Worm (Caenorhabditis elegans) whole organism, dauer: ENCODE measurements around the gene dpy-11.

Experiments
- unc-62 ChIP-seq: sonication (generic microtip); optimal IDR thresholded peaks from 2 replicates; lab custom pipeline; 2017; ENCODE audit warnings: missing biosample characterization, missing genetic modification reagents, missing genetic modification characterization

The dpy-11 gene

DNA sequence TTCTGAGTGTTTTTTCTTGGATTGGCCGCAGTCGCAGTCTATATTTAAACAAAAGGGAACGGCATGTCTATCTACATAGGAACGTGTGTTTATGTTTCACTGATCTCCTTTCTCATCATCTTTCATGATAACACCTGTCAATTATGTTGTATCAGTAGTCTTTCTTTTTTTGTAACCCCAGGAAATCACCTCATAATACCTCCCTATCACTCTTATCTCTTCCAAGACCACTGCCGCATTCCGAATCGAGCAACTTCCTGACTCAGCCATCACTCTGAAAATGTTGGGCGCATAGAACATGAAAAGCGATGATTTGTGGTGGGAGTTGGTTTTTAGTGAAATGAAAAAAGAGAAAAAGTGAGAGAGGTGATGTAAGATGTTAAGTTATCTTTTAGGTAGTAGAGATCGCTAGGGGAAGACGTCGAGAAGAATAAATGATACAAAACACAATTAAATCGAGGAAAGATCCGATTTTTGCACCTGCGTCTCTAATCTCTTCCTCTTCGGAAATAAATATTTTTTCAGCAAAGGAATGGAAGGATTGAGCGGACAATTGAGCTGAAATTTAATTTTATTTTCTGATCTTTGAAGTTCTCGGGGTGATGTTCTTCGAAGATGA is 7.9 kb upstream of the dpy-11 start:
- no peak for TF ChIP-seq unc-62 (GFP tag; lab: Kevin White, UChicago)

DNA sequence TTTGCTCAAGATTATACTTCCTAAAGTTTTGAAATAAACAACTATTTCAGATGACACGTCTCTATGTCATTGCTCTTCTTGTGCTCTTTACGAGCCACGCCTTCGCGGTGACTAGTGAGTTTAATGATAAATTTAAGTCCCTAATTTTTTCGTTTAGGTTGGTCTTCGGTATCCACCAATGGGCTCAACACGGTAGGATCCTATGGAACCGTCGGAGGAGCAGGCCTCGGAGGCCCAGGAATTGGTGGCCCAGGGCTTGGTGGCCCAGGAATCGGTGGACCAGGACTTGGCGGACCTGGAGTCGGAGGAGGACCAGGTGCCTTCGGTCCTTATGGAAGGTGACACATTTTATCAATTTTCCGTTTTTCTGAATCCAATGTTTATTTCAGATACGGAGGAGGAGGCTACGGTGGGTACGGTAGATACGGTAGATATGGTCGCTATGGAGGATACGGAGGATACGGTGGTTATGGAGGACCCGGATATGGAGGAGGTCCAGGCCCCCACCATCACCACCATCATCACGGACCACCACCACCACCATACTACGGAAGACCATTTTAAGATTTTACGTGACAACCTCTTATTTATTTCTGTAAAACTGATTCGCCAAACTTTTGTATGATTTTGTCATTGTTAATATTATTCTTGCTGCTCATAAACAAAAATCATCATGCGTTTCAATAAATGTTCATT is 5.5 kb upstream of the dpy-11 start, which contains the start of the genes F46E10.2 and F46E10.18:
TSS of gene F46E10.2 (plus strand) at position 51 of the 696 bp plus-strand sequence.
TSS of gene F46E10.18 (plus strand) at position 646 of the 696 bp plus-strand sequence.
- no peak for TF ChIP-seq unc-62 (GFP tag; lab: Kevin White, UChicago)

DNA sequence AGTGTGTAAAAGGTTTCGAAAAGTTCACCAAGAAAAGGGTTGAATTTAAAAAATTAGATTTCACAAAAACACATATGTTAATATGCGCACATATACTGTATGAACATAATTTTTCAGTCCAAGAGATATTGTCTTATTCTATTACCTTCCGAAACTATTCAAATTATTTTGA is 3.1 kb upstream of the dpy-11 start, which contains the start of gene F46E10.3:
TSS of gene F46E10.3 (plus strand) at position 73 of the 172 bp plus-strand sequence.
- TF ChIP-seq unc-62 (GFP tag; lab: Kevin White, UChicago) = no peak

DNA sequence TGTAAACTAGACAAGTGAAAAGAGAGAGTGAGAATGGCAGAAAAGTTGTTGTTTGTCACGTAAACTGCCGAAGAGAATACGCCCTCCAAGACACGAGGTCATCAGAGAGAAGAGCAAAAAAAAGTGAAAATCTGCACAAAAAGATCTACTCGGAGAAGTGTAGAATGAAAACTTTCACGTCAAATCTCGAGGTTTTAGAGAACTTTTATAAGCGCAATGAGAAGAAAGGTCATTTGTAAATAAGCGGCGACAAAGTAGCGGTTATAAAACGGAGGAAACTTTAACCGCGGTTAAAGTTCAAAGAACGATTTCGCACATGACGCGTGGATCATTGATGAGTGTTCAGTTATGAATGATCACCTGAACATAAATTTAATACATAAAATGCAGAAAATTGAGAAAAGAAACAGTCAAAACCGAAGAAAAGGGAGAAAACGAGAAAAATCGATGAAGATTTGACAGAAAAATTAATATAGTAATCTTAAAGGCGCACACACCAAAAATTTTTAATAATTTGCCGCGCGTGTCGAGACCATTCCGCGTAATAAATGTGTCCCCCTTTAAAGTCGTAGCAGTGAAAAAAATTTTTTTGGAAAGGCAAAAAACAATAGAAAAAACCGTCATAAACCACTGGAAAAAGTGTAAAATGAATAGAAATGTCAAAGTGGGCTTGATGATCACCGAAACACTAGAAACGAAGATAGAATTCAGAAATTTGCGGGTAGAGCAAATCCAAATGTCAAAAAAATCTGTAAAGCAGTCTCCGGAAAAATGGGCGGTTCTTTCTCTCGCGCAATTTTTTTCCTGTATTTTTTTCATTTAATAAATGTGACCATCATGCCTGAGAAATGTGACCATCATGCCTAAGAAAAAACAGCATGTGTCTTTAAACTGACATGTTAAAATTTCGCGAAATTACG is 2.5 kb upstream of the dpy-11 start:
- TF ChIP-seq unc-62 (GFP tag; lab: Kevin White, UChicago) = no peak

DNA sequence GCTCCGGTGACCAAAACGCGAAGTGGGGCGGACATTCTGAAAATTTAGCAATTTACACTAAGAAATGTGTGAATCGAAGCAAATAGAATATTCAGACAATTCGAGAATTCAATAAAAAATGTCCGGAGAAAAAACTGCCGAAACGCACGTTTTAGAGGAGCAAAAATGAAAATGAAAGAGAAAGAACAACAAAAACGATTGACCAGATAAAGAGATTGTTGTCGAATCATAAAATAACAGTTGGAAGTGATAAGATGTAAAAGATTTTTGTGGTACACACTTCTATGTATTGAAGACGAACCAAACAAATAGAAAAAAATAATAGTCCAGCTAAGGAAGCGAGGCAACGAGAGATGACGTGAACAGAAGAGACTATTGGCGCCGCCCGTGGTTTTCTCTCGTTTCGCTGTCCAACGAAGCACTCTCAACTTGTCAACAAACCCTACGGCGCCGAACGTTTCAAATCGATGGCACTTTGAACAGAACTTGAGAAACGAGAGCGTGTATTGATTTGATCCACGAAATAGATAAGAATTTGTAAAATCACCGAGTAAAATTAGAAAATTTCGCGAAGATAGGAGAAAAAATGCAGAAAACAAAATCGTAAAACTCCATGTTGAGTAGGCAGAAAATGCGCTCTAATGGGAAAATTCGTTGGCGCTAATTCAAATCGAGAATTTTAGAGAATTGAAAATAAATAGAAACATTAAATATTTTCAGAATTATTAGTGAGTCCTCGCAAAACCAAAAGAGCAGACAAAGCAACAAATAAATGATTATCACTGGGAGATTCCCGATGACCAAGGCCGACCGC is 1.7 kb upstream of the dpy-11 start, which contains the start of gene mdh-1:
TSS of gene mdh-1 (minus strand) at position 36 of the 814 bp plus-strand sequence.
- no peak for TF ChIP-seq unc-62 (GFP tag; lab: Kevin White, UChicago)

DNA sequence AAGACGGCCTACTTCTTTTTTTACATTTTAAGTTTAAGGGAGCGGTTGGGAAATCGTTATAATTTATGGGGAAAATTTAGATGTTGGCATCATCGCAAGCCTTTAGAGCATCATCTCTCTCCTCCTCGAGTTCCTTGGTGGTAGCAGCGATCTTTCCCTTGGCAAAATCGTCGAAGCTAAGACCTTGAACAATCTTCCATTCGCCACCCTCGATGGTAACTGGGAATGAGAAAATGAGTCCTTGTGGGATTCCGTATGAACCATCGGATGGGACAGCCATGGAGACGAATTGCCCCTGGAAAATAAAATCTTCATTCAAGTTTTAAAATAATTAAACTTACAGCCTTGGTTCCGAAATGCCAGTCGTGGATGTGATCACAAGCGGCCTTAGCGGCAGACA is 304 bp upstream of the dpy-11 start:
- TF ChIP-seq unc-62 (GFP tag; lab: Kevin White, UChicago) = no peak

DNA sequence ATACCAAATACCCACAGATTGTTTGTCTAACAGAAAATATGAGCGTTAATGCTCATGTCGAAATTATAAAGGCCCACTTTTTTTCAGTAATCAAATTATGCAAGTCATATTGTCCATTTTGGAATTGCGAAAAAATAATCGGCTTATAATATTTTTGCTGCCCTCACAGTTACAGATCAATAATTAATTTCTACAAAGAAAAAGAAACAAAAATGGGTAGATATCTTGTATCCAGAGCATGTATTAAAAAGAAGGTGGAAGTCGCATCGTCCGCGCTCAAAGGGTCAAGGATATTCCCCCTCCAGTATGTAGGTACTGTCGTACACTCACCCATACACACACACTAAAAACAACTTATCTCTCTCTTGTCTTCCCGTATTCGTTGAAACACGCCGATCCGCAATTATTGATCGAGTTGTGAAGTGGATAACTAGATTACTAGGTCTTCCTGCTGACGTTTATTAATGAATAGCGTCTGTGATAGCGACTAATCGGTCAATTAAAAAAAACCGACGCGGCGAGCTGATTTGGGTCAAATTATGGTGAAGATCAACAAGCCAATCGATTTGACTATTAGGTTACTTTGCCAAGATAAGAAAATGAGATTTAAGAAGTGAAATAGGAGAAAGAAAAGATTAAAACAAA is 1.1 kb downstream of the dpy-11 start:
- no peak for TF ChIP-seq unc-62 (GFP tag; lab: Kevin White, UChicago)

DNA sequence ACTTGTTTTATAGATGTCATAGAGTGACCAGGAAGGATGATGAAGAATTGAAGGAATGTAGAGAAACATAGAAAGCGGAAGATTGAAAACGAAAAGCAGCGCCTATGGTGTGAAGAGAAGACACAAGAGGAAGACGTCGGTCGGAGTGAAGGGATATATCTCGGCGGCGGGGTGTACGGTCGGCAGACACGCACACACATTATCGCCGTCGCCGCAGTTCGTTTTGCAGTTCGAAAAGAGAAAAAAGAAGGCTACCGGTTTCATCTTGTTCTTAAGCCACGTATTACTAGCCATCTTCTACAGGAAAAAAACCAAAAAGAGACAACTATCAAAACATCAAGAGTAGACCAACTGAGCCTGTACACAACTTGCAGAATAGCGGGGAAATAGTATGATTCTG is 1.7 kb downstream of the dpy-11 start:
- no peak for TF ChIP-seq unc-62 (GFP tag; lab: Kevin White, UChicago)

DNA sequence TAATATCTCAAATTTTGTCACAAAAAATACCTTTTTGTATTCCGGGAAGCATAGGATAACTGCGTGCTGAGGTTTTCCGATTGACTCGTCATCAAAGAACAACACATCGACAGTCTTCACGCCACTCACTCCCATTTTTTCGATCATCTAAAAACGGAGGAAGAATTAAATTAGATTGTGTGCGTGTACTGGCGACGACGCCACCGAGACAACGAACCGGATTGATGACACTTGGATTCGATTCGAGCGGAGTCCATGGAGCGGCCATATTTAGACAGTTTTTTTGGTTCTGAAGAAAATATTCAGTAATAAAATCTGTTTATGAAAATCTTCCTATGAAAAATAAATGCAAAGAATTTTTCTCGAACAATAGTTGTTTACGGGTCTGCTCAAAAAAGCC is 3.9 kb downstream of the dpy-11 start, which contains the start of gene ubh-1:
TSS of gene ubh-1 (minus strand) at position 289 of the 400 bp plus-strand sequence.
- TF ChIP-seq unc-62 (GFP tag; lab: Kevin White, UChicago) = no peak

DNA sequence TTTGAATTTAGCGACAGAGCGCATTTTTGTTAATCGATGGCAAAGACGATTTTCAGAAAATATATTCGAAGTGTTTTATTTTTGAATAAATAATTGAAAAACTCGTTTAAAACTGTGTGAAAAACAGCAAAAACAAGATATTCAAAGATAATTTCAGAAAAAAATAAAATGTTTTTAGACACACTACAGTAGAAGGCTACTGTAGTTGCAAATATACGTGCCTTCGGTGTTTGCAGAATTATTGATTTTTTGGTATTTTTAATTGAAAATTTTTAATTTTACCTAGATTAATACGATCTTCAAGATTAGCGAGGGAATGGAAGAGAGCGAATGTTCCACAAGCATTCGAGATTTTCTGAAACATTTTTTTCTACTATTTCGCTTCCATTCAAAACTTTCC is 4.4 kb downstream of the dpy-11 start:
- no peak for TF ChIP-seq unc-62 (GFP tag; lab: Kevin White, UChicago)

DNA sequence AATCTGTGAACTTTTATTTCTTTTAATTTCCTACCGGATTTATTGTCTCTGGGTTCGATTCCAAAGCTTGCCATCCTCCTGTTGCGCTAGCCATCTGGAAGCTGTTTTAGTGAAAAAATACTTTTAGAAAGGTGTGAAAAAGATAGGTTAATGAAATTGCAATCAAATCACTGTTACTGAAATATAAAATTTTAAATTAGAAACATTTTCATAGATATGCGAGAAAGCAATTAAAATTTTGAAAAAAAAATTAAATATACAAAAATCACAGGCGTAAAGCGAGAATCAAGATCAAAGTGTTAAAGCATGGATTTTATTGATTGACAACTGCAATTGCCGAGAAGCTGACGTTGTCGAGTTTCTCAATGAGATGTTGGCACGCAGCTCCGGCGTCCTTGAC is 5.3 kb downstream of the dpy-11 start, which contains the start of gene ubh-2:
TSS of gene ubh-2 (minus strand) at position 101 of the 400 bp plus-strand sequence.
- TF ChIP-seq unc-62 (GFP tag; lab: Kevin White, UChicago) = no peak

DNA sequence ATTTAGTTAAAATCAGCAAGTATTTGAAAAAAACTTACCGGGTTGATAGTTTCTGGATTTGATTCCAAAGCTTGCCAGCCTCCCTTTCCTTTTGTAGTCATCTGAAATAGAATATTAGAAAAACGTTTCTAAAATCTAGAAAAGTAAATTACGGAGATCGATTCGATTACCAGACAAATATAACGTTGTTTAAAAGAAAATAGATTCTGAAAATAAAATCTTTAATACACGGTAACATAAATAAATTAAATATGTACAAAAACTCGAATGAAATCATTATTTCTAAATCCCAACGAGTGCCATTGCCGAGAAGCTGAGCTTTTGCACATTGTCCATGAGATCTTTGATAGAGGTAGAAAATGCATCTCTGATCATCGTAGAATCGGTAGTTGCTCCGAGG is 6.3 kb downstream of the dpy-11 start, which contains the start of gene ubh-3:
TSS of gene ubh-3 (minus strand) at position 101 of the 400 bp plus-strand sequence.
- TF ChIP-seq unc-62 (GFP tag; lab: Kevin White, UChicago) = no peak

DNA sequence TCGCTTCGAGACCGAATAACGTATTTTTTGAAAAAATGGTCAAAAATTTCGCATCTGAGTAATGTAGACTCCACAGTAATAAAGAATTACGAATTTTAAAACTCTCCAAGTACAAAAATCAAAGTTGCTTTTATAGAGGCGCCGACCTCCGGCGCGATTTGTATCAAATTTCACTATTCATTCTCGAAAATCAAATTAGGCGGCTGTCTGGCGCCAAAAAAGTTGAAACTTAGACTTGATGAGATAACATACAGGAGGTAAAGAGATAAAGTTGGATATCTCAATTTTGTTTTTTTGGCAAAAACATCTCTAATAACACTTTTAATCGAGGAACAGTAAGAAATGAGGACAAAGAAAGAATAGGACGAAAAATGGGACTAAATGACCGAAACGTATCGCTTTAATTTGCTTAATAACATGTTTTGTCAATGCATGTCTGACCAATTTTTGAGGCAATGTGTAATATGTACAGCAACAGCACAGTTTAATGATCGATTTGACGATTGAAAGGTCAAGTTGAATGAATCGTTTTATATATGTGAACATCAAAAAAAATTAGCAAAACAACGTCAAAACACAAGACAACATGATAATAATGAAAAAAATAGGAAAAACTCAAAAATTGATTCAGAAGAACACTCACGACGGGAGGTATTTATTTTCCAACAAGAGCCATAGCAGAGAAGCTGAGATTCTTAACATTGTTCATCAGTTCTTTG is 8.6 kb downstream of the dpy-11 start:
- TF ChIP-seq unc-62 (GFP tag; lab: Kevin White, UChicago) = no peak

DNA sequence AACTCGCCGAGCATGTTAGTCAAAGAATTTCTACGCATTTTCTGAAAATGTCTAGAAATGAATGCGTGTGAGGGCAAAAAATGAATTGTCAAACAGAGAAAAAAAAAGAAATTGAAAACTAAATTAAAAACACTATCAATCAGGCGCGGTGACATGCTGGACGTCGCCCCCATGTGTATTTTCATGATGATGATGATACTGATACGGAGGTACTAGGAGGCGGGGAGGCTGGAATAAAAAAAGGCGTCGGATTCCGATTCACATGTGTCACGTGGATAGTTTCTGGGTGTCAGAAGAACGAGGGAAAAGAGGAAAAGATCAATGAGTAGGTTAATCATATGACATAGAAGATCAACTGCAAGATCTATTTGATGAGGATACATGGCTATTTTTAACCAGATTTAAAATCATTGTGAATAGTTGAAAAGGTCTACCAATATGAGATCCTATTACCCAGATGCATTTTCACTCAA is 9.7 kb downstream of the dpy-11 start, which contains the start of gene W01A11.7:
TSS of gene W01A11.7 (minus strand) at position 51 of the 473 bp plus-strand sequence.
- no peak for TF ChIP-seq unc-62 (GFP tag; lab: Kevin White, UChicago)
